Fruit fly (Drosophila melanogaster) whole organism, embryonic: Measurements from ENCODE around the gene CG3655.

Source experiments
- Atf6 ChIP-seq: fragments of 200-800 bp; sonication (Bioruptor generic); IDR thresholded peaks from 2 replicates; pipeline ENCODE4 v1.3.6; 2022; ENCODE audit warnings: missing biosample characterization, missing genetic modification characterization
- B-H1 ChIP-seq: fragments of 200-800 bp; sonication (Bioruptor generic); IDR thresholded peaks from 3 replicates; pipeline ENCODE4 v1.3.6; 2022; ENCODE audit warnings: missing biosample characterization, missing genetic modification characterization
- CG10543 ChIP-seq: fragments of 200-800 bp; sonication (Bioruptor generic); optimal IDR thresholded peaks from 3 replicates; lab custom pipeline; 2017; ENCODE audit warnings: missing biosample characterization, mild to moderate bottlenecking, missing genetic modification characterization, moderate library complexity
- CG12104 ChIP-seq: fragments of 200-800 bp; sonication (Bioruptor generic); optimal IDR thresholded peaks from 3 replicates; lab custom pipeline; 2016; ENCODE audit warnings: missing biosample characterization, missing genetic modification characterization
- CG12942 ChIP-seq: fragments of 200-800 bp; sonication (Bioruptor generic); optimal IDR thresholded peaks from 3 replicates; lab custom pipeline; 2016; ENCODE audit warnings: missing biosample characterization, missing genetic modification characterization
- CG14667 ChIP-seq: fragments of 200-800 bp; sonication (Bioruptor generic); IDR thresholded peaks from 2 replicates; pipeline ENCODE4 v1.3.6; 2022; ENCODE audit warnings: missing biosample characterization, missing genetic modification characterization
- CG1602 ChIP-seq: fragments of 200-800 bp; sonication (Bioruptor generic); optimal IDR thresholded peaks from 3 replicates; lab custom pipeline; 2016; ENCODE audit warnings: missing biosample characterization, missing genetic modification characterization
- CG1647 ChIP-seq: fragments of 200-800 bp; sonication (Bioruptor generic); optimal IDR thresholded peaks from 3 replicates; lab custom pipeline; 2016; ENCODE audit warnings: missing biosample characterization, missing genetic modification characterization
- CG17359 ChIP-seq: fragments of 200-800 bp; sonication (Bioruptor generic); optimal IDR thresholded peaks from 3 replicates; lab custom pipeline; 2018; ENCODE audit warnings: missing biosample characterization, mild to moderate bottlenecking, missing genetic modification characterization, moderate library complexity
- CG18011 ChIP-seq: fragments of 200-800 bp; sonication (Bioruptor generic); optimal IDR thresholded peaks from 2 replicates; lab custom pipeline; 2017; ENCODE audit warnings: missing biosample characterization, missing genetic modification characterization, mild to moderate bottlenecking, moderate library complexity, missing genotype
- CG18476 ChIP-seq: fragments of 200-800 bp; sonication (Bioruptor generic); optimal IDR thresholded peaks from 2 replicates; lab custom pipeline; 2016; ENCODE audit warnings: missing biosample characterization, mild to moderate bottlenecking, missing genetic modification characterization
- CG18619 ChIP-seq: fragments of 200-800 bp; sonication (Bioruptor generic); optimal IDR thresholded peaks from 3 replicates; lab custom pipeline; 2017; ENCODE audit warnings: missing biosample characterization, mild to moderate bottlenecking, missing genetic modification characterization
- CG31224 ChIP-seq: fragments of 200-800 bp; sonication (Bioruptor generic); IDR thresholded peaks from 2 replicates; pipeline ENCODE4 v1.3.6; 2022; ENCODE audit warnings: missing biosample characterization, missing genetic modification characterization
- CG3726 ChIP-seq: fragments of 200-800 bp; sonication (Bioruptor generic); IDR thresholded peaks from 3 replicates; pipeline ENCODE4, ENCODE4 v1.3.6; 2022; ENCODE audit warnings: missing biosample characterization, missing genetic modification characterization
- CG3847 ChIP-seq: fragments of 200-800 bp; sonication (Bioruptor generic); IDR thresholded peaks from 2 replicates; pipeline ENCODE4 v1.3.6; 2022; ENCODE audit warnings: missing biosample characterization, missing genetic modification characterization
- CG4730 ChIP-seq: fragments of 200-800 bp; sonication (Bioruptor generic); IDR thresholded peaks from 2 replicates; pipeline ENCODE4 v1.3.6; 2022; ENCODE audit warnings: missing biosample characterization, missing genetic modification characterization
- CG5953 ChIP-seq: fragments of 200-800 bp; sonication (Bioruptor generic); IDR thresholded peaks from 2 replicates; pipeline ENCODE4 v1.3.6; 2022; ENCODE audit warnings: missing biosample characterization, missing genetic modification characterization
- CG6175 ChIP-seq: fragments of 200-800 bp; sonication (Bioruptor generic); IDR thresholded peaks from 3 replicates; pipeline ENCODE4 v1.3.6; 2022; ENCODE audit warnings: missing biosample characterization, missing genetic modification characterization
- CG6272 ChIP-seq: fragments of 200-800 bp; sonication (Bioruptor generic); IDR thresholded peaks from 2 replicates; pipeline ENCODE4 v1.3.6; 2022; ENCODE audit warnings: missing biosample characterization, missing genetic modification characterization
- CG6765 ChIP-seq: fragments of 200-800 bp; sonication (Bioruptor generic); optimal IDR thresholded peaks from 3 replicates; lab custom pipeline; 2017; ENCODE audit warnings: missing biosample characterization, mild to moderate bottlenecking, missing genetic modification characterization
- CG6854 ChIP-seq: fragments of 200-800 bp; sonication (Bioruptor generic); optimal IDR thresholded peaks from 3 replicates; lab custom pipeline; 2017; ENCODE audit warnings: missing biosample characterization, mild to moderate bottlenecking, missing genetic modification characterization
- Dek ChIP-seq: fragments of 200-800 bp; sonication (Bioruptor generic); optimal IDR thresholded peaks from 3 replicates; lab custom pipeline; 2019; ENCODE audit warnings: missing biosample characterization, mild to moderate bottlenecking, missing genetic modification characterization, moderate library complexity
- Dfd ChIP-seq, 2 experiments: fragments of >200 bp; optimal IDR thresholded peaks; 2 replicates each; lab custom pipeline; 2017; ENCODE audit warnings: missing biosample characterization in 2 of 2, missing genetic modification characterization in 2 of 2
- Dref ChIP-seq: fragments of 200-800 bp; sonication (Bioruptor generic); IDR thresholded peaks from 2 replicates; pipeline ENCODE4 v1.3.6; 2022; ENCODE audit warnings: missing biosample characterization, missing genetic modification characterization
- ERR ChIP-seq: fragments of 200-800 bp; sonication (Bioruptor generic); optimal IDR thresholded peaks from 2 replicates; lab custom pipeline; 2016; ENCODE audit warnings: missing biosample characterization, missing genetic modification characterization
- Hr51 ChIP-seq, 2 experiments: fragments of 200-800 bp; sonication (Bioruptor generic); optimal IDR thresholded peaks; 2 replicates in 1 of 2; 3 replicates in 1 of 2; lab custom pipeline; 2016 to 2018; ENCODE audit warnings: missing biosample characterization in 2 of 2, missing genetic modification characterization in 2 of 2, mild to moderate bottlenecking in 1 of 2, moderate library complexity in 1 of 2
- Hr78 ChIP-seq, 2 experiments: fragments of 200-800 bp in 1 of 2; fragments of >200 bp in 1 of 2; sonication (Bioruptor generic) in 1 of 2; optimal IDR thresholded peaks; 2 replicates each; lab custom pipeline; 2017 to 2019; ENCODE audit warnings: missing biosample characterization in 2 of 2, missing genetic modification characterization in 2 of 2, mild to moderate bottlenecking in 1 of 2, moderate library complexity in 1 of 2
- Med ChIP-seq: fragments of 200-800 bp; sonication (Bioruptor generic); peaks from one replicate; lab custom pipeline; 2016; ENCODE audit warnings: missing biosample characterization, missing genetic modification characterization, mild to moderate bottlenecking, inconsistent platforms, moderate library complexity
- Ptx1 ChIP-seq: fragments of 200-800 bp; sonication (Bioruptor generic); IDR thresholded peaks from 2 replicates; pipeline ENCODE4 v1.3.6; 2022; ENCODE audit warnings: missing biosample characterization, missing genetic modification characterization
- cato ChIP-seq: fragments of 200-800 bp; sonication (Bioruptor generic); optimal IDR thresholded peaks from 2 replicates; lab custom pipeline; 2016; ENCODE audit warnings: missing biosample characterization, missing genetic modification characterization, borderline replicate concordance
- caup ChIP-seq: fragments of 200-800 bp; sonication (Bioruptor generic); optimal IDR thresholded peaks from 3 replicates; lab custom pipeline; 2017; ENCODE audit warnings: missing biosample characterization, mild to moderate bottlenecking, missing genetic modification characterization, moderate library complexity; ENCODE audit not compliant: severe bottlenecking
- eyg ChIP-seq: fragments of 200-800 bp; sonication (Bioruptor generic); optimal IDR thresholded peaks from 3 replicates; lab custom pipeline; 2016; ENCODE audit warnings: missing biosample characterization, missing genetic modification characterization
- her ChIP-seq: fragments of 200-800 bp; sonication (Bioruptor generic); optimal IDR thresholded peaks from 2 replicates; lab custom pipeline; 2016; ENCODE audit warnings: missing biosample characterization, missing genetic modification characterization
- hth ChIP-seq: fragments of >200 bp; optimal IDR thresholded peaks from 2 replicates; lab custom pipeline; 2017; ENCODE audit warnings: inconsistent platforms
- jigr1 ChIP-seq: fragments of 200-800 bp; sonication (Bioruptor generic); IDR thresholded peaks from 3 replicates; pipeline ENCODE4 v1.3.6; 2022; ENCODE audit warnings: missing biosample characterization, missing genetic modification characterization
- jing ChIP-seq: fragments of 200-800 bp; sonication (Bioruptor generic); optimal IDR thresholded peaks from 2 replicates; lab custom pipeline; 2018; ENCODE audit warnings: missing biosample characterization, mild to moderate bottlenecking, missing genetic modification characterization
- odd ChIP-seq: fragments of 200-800 bp; sonication (Bioruptor generic); optimal IDR thresholded peaks from 2 replicates; lab custom pipeline; 2017; ENCODE audit warnings: missing biosample characterization, mild to moderate bottlenecking, missing genetic modification characterization
- onecut ChIP-seq: fragments of 200-800 bp; sonication (Bioruptor generic); IDR thresholded peaks from 2 replicates; pipeline ENCODE4 v1.3.6; 2022; ENCODE audit warnings: missing biosample characterization, missing genetic modification characterization
- pum ChIP-seq: fragments of 200-800 bp; sonication (Bioruptor generic); optimal IDR thresholded peaks from 2 replicates; lab custom pipeline; 2016; ENCODE audit warnings: missing biosample characterization, missing genetic modification characterization
- rib ChIP-seq: fragments of 200-800 bp; sonication (Bioruptor generic); IDR thresholded peaks from 2 replicates; pipeline ENCODE4 v1.3.6; 2022; ENCODE audit warnings: missing biosample characterization, missing genetic modification characterization
- slp2 ChIP-seq: fragments of 200-800 bp; sonication (Bioruptor generic); optimal IDR thresholded peaks from 2 replicates; lab custom pipeline; 2016; ENCODE audit warnings: missing biosample characterization, missing genetic modification characterization
- tap ChIP-seq: fragments of 200-800 bp; optimal IDR thresholded peaks from 3 replicates; lab custom pipeline; 2019; ENCODE audit warnings: missing biosample characterization, mild to moderate bottlenecking, missing genetic modification characterization, moderate library complexity
- trh ChIP-seq: fragments of 200-800 bp; sonication (Bioruptor generic); optimal IDR thresholded peaks from 2 replicates; lab custom pipeline; 2016; ENCODE audit warnings: missing biosample characterization, missing genetic modification characterization
- unpg ChIP-seq: fragments of 200-800 bp; sonication (Bioruptor generic); optimal IDR thresholded peaks from 3 replicates; lab custom pipeline; 2018; ENCODE audit warnings: missing biosample characterization, mild to moderate bottlenecking, missing genetic modification characterization, moderate library complexity
- vnd ChIP-seq: fragments of 200-800 bp; sonication (Bioruptor generic); IDR thresholded peaks from 3 replicates; pipeline ENCODE4 v1.3.6; 2022; ENCODE audit warnings: missing biosample characterization, missing genetic modification characterization; ENCODE audit not compliant: partially characterized antibody
- vvl ChIP-seq: fragments of 200-800 bp; sonication (Bioruptor generic); IDR thresholded peaks from 2 replicates; pipeline ENCODE4 v1.3.6; 2022; ENCODE audit warnings: missing biosample characterization, missing genetic modification characterization
- z ChIP-seq: fragments of 200-800 bp; sonication (Bioruptor generic); IDR thresholded peaks from 3 replicates; pipeline ENCODE4 v1.3.6; 2022; ENCODE audit warnings: missing biosample characterization, missing genetic modification characterization
- zfh2 ChIP-seq: fragments of 200-800 bp; sonication (Bioruptor generic); optimal IDR thresholded peaks from 2 replicates; lab custom pipeline; 2016; ENCODE audit warnings: missing biosample characterization, missing genetic modification characterization

CG3655 gene

DNA sequence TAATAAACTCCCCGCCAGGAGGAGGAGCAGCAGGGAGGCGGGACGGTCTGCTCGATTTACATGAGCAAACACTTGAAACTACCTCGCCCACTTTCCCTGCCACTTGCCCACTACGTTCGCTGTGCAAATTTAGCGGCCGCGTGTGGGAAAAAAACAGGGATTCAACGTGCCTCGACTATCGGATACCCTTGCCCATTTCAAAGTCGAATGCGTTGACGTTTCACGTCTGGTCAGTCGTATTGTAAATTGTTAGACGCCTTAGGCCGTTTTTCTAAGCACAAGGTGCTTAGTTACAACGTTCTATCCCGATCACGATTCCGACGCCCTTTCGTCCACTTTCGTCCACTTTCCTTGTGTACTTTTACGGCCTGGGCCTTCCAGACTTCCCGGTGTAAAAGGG lies 87.0 kb downstream of the CG3655 start (continued):
- TF ChIP-seq slp2 (GFP tag; lab: Kevin White, UChicago) = no peak

dm6 chrX:1045924-1046323 lies 88.8 kb downstream of the CG3655 start, which contains the start of gene CG42259:
TSS of gene CG42259 (plus strand) at chrX:1046224.
- no peak for TF ChIP-seq CG6854 (GFP tag; lab: Kevin White, UChicago)
- TF ChIP-seq her (GFP tag; lab: Kevin White, UChicago) = no peak
- TF ChIP-seq CG6175 (GFP tag; lab: Robert Waterston, UW) = no peak
- TF ChIP-seq Dref (GFP tag; lab: Robert Waterston, UW) = no peak
- no peak for TF ChIP-seq CG6765 (GFP tag; lab: Kevin White, UChicago)
- TF ChIP-seq jigr1 (GFP tag; lab: Robert Waterston, UW) = no peak
- no peak for TF ChIP-seq CG1647 (GFP tag; lab: Kevin White, UChicago)
- no peak for TF ChIP-seq CG3847
- TF ChIP-seq Med (GFP tag; lab: Kevin White, UChicago) = no peak
- no peak for TF ChIP-seq CG17359 (tag; lab: Kevin White, UChicago)
- TF ChIP-seq CG12104 (GFP tag; lab: Kevin White, UChicago) = no peak
- TF ChIP-seq Atf6 (GFP tag; lab: Robert Waterston, UW) = no peak
- TF ChIP-seq hth (lab: Kevin White, UChicago) = no peak
- TF ChIP-seq zfh2 (GFP tag; lab: Kevin White, UChicago) = no peak
- no peak for TF ChIP-seq cato
- no peak for TF ChIP-seq CG4730 (GFP tag; lab: Robert Waterston, UW)
- no peak for TF ChIP-seq tap (tag; lab: Kevin White, UChicago)

DNA sequence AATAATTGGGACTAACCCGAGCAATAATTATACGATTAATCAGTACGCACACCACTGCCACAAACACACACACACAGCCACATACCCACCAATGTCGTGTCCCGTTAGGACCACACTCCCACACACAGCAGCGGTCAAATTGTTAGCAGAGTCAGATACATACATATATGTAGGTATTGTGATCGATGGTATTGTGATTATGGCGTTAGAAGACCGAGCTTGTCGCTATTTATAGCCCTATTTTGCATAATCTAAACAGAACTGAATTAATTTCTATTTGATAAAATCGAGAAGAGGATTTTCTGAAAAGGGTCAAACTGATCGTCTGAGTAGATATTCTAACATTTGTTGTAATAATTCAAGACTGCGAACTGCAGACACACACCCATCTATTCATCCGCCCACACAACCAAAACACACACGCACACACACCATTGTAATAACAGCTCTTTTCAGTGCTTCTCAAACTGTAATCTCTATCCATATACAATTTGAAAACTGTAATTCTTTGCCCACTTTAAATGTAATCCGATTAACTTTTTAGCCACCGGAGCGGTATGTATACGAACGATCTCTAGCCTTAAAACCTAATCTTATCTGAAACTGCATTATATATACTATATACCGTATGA lies 93.2 kb downstream of the CG3655 start:
- TF ChIP-seq vvl (GFP tag; lab: Robert Waterston, UW) = 0 out of 2 replicates have a peak, but pooled peaks have one; percentile 10
- TF ChIP-seq z (GFP tag; lab: Robert Waterston, UW) = no peak
- no peak for TF ChIP-seq CG31224 (GFP tag; lab: Robert Waterston, UW)
- TF ChIP-seq CG1602 (GFP tag; lab: Kevin White, UChicago) = no peak
- TF ChIP-seq CG3726 (GFP tag; lab: Robert Waterston, UW) = no peak
- no peak for TF ChIP-seq onecut (GFP tag; lab: Robert Waterston, UW)
- TF ChIP-seq CG14667 (GFP tag; lab: Robert Waterston, UW) = no peak
- TF ChIP-seq CG18011 = no peak
- TF ChIP-seq unpg = peak; percentile 1
- peak; percentile 7 for TF ChIP-seq CG17359 (tag; lab: Kevin White, UChicago)
- TF ChIP-seq CG18619 (GFP tag; lab: Kevin White, UChicago) = no peak
- TF ChIP-seq B-H1 (GFP tag; lab: Robert Waterston, UW) = no peak
- TF ChIP-seq Dek (tag; lab: Kevin White, UChicago) = no peak
- TF ChIP-seq pum (GFP tag; lab: Kevin White, UChicago) = no peak
- no peak for TF ChIP-seq Hr78 (GFP tag; optimal IDR thresholded peaks at IDR 0.05; lab: Kevin White, UChicago)
- no peak for TF ChIP-seq vnd (GFP tag; lab: Robert Waterston, UW)
- no peak for TF ChIP-seq jing (GFP tag; lab: Kevin White, UChicago)
- TF ChIP-seq rib (GFP tag; lab: Robert Waterston, UW) = no peak
- TF ChIP-seq ERR (GFP tag; lab: Kevin White, UChicago) = no peak
- TF ChIP-seq CG18476 (GFP tag; lab: Kevin White, UChicago) = no peak
- TF ChIP-seq odd (GFP tag; lab: Kevin White, UChicago) = no peak
- no peak for TF ChIP-seq eyg (GFP tag; lab: Kevin White, UChicago)
- no peak for TF ChIP-seq CG5953 (GFP tag; lab: Robert Waterston, UW)
- TF ChIP-seq CG10543 = no peak
- no peak for TF ChIP-seq trh (GFP tag; lab: Kevin White, UChicago)
- no peak for TF ChIP-seq caup
- TF ChIP-seq Dfd (GFP tag; optimal IDR thresholded peaks at IDR 0.05; lab: Kevin White, UChicago) = no peak
- TF ChIP-seq Ptx1 (GFP tag; lab: Robert Waterston, UW) = no peak
- TF ChIP-seq CG12942 (GFP tag; lab: Kevin White, UChicago) = no peak
- no peak for TF ChIP-seq CG6272
- TF ChIP-seq Hr51 (GFP tag; optimal IDR thresholded peaks at IDR 0.05; lab: Kevin White, UChicago) = peak in 1 of 2 experiments; percentile 18
